Fruit fly (Drosophila melanogaster) whole organism, embryonic: ENCODE data around the gene bmm.

Experiments used
- Adf1 ChIP-seq: fragments of 200-800 bp; sonication (Bioruptor generic); IDR thresholded peaks from 2 replicates; pipeline ENCODE4 v1.3.6; 2022; ENCODE audit warnings: missing biosample characterization, missing genetic modification characterization
- Atf6 ChIP-seq: fragments of 200-800 bp; sonication (Bioruptor generic); IDR thresholded peaks from 2 replicates; pipeline ENCODE4 v1.3.6; 2022; ENCODE audit warnings: missing biosample characterization, missing genetic modification characterization
- BtbVII ChIP-seq: fragments of 200-800 bp; sonication (Bioruptor generic); optimal IDR thresholded peaks from 3 replicates; lab custom pipeline; 2017; ENCODE audit warnings: missing biosample characterization, mild to moderate bottlenecking, missing genetic modification characterization
- CG11456 ChIP-seq: fragments of 200-800 bp; sonication (Bioruptor generic); IDR thresholded peaks from 3 replicates; pipeline ENCODE4 v1.3.6; 2022; ENCODE audit warnings: missing biosample characterization, missing genetic modification characterization
- CG12155 ChIP-seq: fragments of 200-800 bp; sonication (Bioruptor generic); optimal IDR thresholded peaks from 3 replicates; lab custom pipeline; 2016; ENCODE audit warnings: missing biosample characterization, missing genetic modification characterization
- CG12299 ChIP-seq: fragments of 200-800 bp; sonication (Bioruptor generic); optimal IDR thresholded peaks from 2 replicates; lab custom pipeline; 2018; ENCODE audit warnings: missing biosample characterization, mild to moderate bottlenecking, missing genetic modification characterization
- CG12391 ChIP-seq: fragments of 200-800 bp; sonication (Bioruptor generic); optimal IDR thresholded peaks from 3 replicates; lab custom pipeline; 2018; ENCODE audit warnings: missing biosample characterization, mild to moderate bottlenecking, missing genetic modification characterization, moderate library complexity
- CG14441 ChIP-seq: fragments of 200-800 bp; sonication (Bioruptor generic); IDR thresholded peaks from 2 replicates; pipeline ENCODE4 v1.3.6; 2022; ENCODE audit warnings: missing biosample characterization, missing genetic modification characterization
- CG15073 ChIP-seq: fragments of 200-800 bp; sonication (Bioruptor generic); optimal IDR thresholded peaks from 2 replicates; lab custom pipeline; 2016; ENCODE audit warnings: missing biosample characterization, missing genetic modification characterization
- CG15696 ChIP-seq: fragments of 200-800 bp; sonication (Bioruptor generic); optimal IDR thresholded peaks from 2 replicates; lab custom pipeline; 2019; ENCODE audit warnings: missing biosample characterization, mild to moderate bottlenecking, missing genetic modification characterization, moderate library complexity
- CG1602 ChIP-seq: fragments of 200-800 bp; sonication (Bioruptor generic); optimal IDR thresholded peaks from 3 replicates; lab custom pipeline; 2016; ENCODE audit warnings: missing biosample characterization, missing genetic modification characterization
- CG16779 ChIP-seq: fragments of 200-800 bp; sonication (Bioruptor generic); IDR thresholded peaks from 2 replicates; pipeline ENCODE4 v1.3.6; 2022; ENCODE audit warnings: missing biosample characterization, missing genetic modification characterization
- CG3065 ChIP-seq: fragments of 200-800 bp; sonication (Bioruptor generic); optimal IDR thresholded peaks from 2 replicates; lab custom pipeline; 2016; ENCODE audit warnings: missing biosample characterization, missing genetic modification characterization
- CG31224 ChIP-seq: fragments of 200-800 bp; sonication (Bioruptor generic); IDR thresholded peaks from 2 replicates; pipeline ENCODE4 v1.3.6; 2022; ENCODE audit warnings: missing biosample characterization, missing genetic modification characterization
- CG34224 ChIP-seq: fragments of 200-800 bp; sonication (Bioruptor generic); IDR thresholded peaks from 3 replicates; pipeline ENCODE4 v1.3.6; 2022; ENCODE audit warnings: missing biosample characterization, missing genetic modification characterization; ENCODE audit not compliant: partially characterized antibody
- CG5180 ChIP-seq: fragments of 200-800 bp; sonication (Bioruptor generic); optimal IDR thresholded peaks from 3 replicates; lab custom pipeline; 2017; ENCODE audit warnings: missing biosample characterization, missing genetic modification characterization, mild to moderate bottlenecking, moderate library complexity, missing genetic modification reagents
- CG6175 ChIP-seq: fragments of 200-800 bp; sonication (Bioruptor generic); IDR thresholded peaks from 3 replicates; pipeline ENCODE4 v1.3.6; 2022; ENCODE audit warnings: missing biosample characterization, missing genetic modification characterization
- CG6654 ChIP-seq: fragments of 200-800 bp; sonication (Bioruptor generic); optimal IDR thresholded peaks from 2 replicates; lab custom pipeline; 2017; ENCODE audit warnings: missing biosample characterization, mild to moderate bottlenecking, missing genetic modification characterization
- CG6791 ChIP-seq: fragments of 200-800 bp; sonication (Bioruptor generic); IDR thresholded peaks from 3 replicates; pipeline ENCODE4 v1.3.6; 2022; ENCODE audit warnings: missing biosample characterization, missing genetic modification characterization; ENCODE audit not compliant: partially characterized antibody
- CG8281 ChIP-seq: fragments of 200-800 bp; sonication (Bioruptor generic); optimal IDR thresholded peaks from 2 replicates; lab custom pipeline; 2018; ENCODE audit warnings: missing biosample characterization, mild to moderate bottlenecking, missing genetic modification characterization, moderate library complexity
- CG8290 ChIP-seq, 3 experiments: fragments of 200-800 bp; sonication (Bioruptor generic); optimal IDR thresholded peaks; 2 replicates each; lab custom pipeline; 2016 to 2019; ENCODE audit warnings: missing biosample characterization in 3 of 3, missing genetic modification characterization in 3 of 3, mild to moderate bottlenecking in 2 of 3, moderate library complexity in 1 of 3
- CG8388 ChIP-seq: fragments of 200-800 bp; sonication (Bioruptor generic); optimal IDR thresholded peaks from 2 replicates; lab custom pipeline; 2019; ENCODE audit warnings: missing biosample characterization, mild to moderate bottlenecking, missing genetic modification characterization, moderate library complexity
- Dip3 ChIP-seq: fragments of 200-800 bp; sonication (Bioruptor generic); optimal IDR thresholded peaks from 3 replicates; lab custom pipeline; 2016; ENCODE audit warnings: missing biosample characterization, missing genetic modification characterization
- GATAe ChIP-seq: fragments of 200-800 bp; sonication (Bioruptor generic); conservative IDR thresholded peaks from 2 replicates; pipeline ENCODE4 v1.3.6; 2022; ENCODE audit warnings: missing biosample characterization, missing genetic modification characterization
- Hand ChIP-seq: fragments of 200-800 bp; sonication (Bioruptor generic); optimal IDR thresholded peaks from 2 replicates; lab custom pipeline; 2017; ENCODE audit warnings: mild to moderate bottlenecking, missing biosample characterization, missing genetic modification reagents, missing genetic modification characterization
- Kr ChIP-seq: fragments of 200-800 bp; sonication (Bioruptor generic); optimal IDR thresholded peaks from 2 replicates; lab custom pipeline; 2017; ENCODE audit warnings: missing biosample characterization, mild to moderate bottlenecking, missing genetic modification characterization
- Meics ChIP-seq: fragments of 200-800 bp; sonication (Bioruptor generic); optimal IDR thresholded peaks from 2 replicates; lab custom pipeline; 2017; ENCODE audit warnings: missing biosample characterization, mild to moderate bottlenecking, missing genetic modification characterization
- NK7.1 ChIP-seq: fragments of 200-800 bp; sonication (Bioruptor generic); optimal IDR thresholded peaks from 3 replicates; lab custom pipeline; 2016; ENCODE audit warnings: missing biosample characterization, missing genetic modification characterization
- Ptx1 ChIP-seq: fragments of 200-800 bp; sonication (Bioruptor generic); IDR thresholded peaks from 2 replicates; pipeline ENCODE4 v1.3.6; 2022; ENCODE audit warnings: missing biosample characterization, missing genetic modification characterization
- ac ChIP-seq: fragments of 200-800 bp; sonication (Bioruptor generic); optimal IDR thresholded peaks from 3 replicates; lab custom pipeline; 2017; ENCODE audit warnings: missing biosample characterization, mild to moderate bottlenecking, missing genetic modification characterization
- cato ChIP-seq: fragments of 200-800 bp; sonication (Bioruptor generic); optimal IDR thresholded peaks from 2 replicates; lab custom pipeline; 2016; ENCODE audit warnings: missing biosample characterization, missing genetic modification characterization, borderline replicate concordance
- ci ChIP-seq: fragments of 200-800 bp; sonication (Bioruptor generic); IDR thresholded peaks from 3 replicates; pipeline ENCODE4 v1.3.6; 2022; ENCODE audit warnings: missing biosample characterization, missing genetic modification characterization
- croc ChIP-seq: fragments of 200-800 bp; sonication (Bioruptor generic); conservative IDR thresholded peaks from 3 replicates; pipeline ENCODE4 v1.3.6; 2022; ENCODE audit warnings: missing biosample characterization, missing genetic modification characterization
- danr ChIP-seq: fragments of 200-800 bp; sonication (Bioruptor generic); IDR thresholded peaks from 2 replicates; pipeline ENCODE4 v1.3.6; 2022; ENCODE audit warnings: missing biosample characterization, missing genetic modification characterization
- dmrt11E ChIP-seq: fragments of 200-800 bp; sonication (Bioruptor generic); optimal IDR thresholded peaks from 3 replicates; lab custom pipeline; 2018; ENCODE audit warnings: missing biosample characterization, mild to moderate bottlenecking, missing genetic modification characterization, moderate library complexity
- esg ChIP-seq: fragments of 200-800 bp; sonication (Bioruptor generic); conservative IDR thresholded peaks from 2 replicates; pipeline ENCODE4 v1.3.6; 2022; ENCODE audit warnings: missing biosample characterization, missing genetic modification characterization
- gce ChIP-seq: fragments of 200-800 bp; sonication (Bioruptor generic); IDR thresholded peaks from 3 replicates; pipeline ENCODE4 v1.3.6; 2022; ENCODE audit warnings: missing biosample characterization, missing genetic modification characterization
- gcm ChIP-seq: fragments of 200-800 bp; sonication (Bioruptor generic); optimal IDR thresholded peaks from 2 replicates; lab custom pipeline; 2019; ENCODE audit warnings: missing biosample characterization, mild to moderate bottlenecking, missing genetic modification characterization, moderate library complexity
- her ChIP-seq: fragments of 200-800 bp; sonication (Bioruptor generic); optimal IDR thresholded peaks from 2 replicates; lab custom pipeline; 2016; ENCODE audit warnings: missing biosample characterization, missing genetic modification characterization
- lov ChIP-seq, 2 experiments: fragments of 200-800 bp in 1 of 2; fragments of >200 bp in 1 of 2; sonication (Bioruptor generic) in 1 of 2; IDR thresholded peaks in 1 of 2; optimal IDR thresholded peaks in 1 of 2; 2 replicates in 1 of 2; 3 replicates in 1 of 2; pipeline versions ENCODE4 v1.3.6 to Lab custom; 2017 to 2022; ENCODE audit warnings: missing biosample characterization in 1 of 2, missing genetic modification characterization in 1 of 2
- mirr ChIP-seq: fragments of 200-800 bp; sonication (Bioruptor generic); optimal IDR thresholded peaks from 3 replicates; lab custom pipeline; 2018; ENCODE audit warnings: missing biosample characterization, mild to moderate bottlenecking, missing genetic modification characterization
- salm ChIP-seq: fragments of 200-800 bp; sonication (Bioruptor generic); optimal IDR thresholded peaks from 2 replicates; lab custom pipeline; 2018; ENCODE audit warnings: missing biosample characterization, mild to moderate bottlenecking, missing genetic modification characterization
- sc ChIP-seq, 3 experiments: fragments of >200 bp in 2 of 3; fragments of 200-800 bp in 1 of 3; sonication (Bioruptor generic) in 1 of 3; optimal IDR thresholded peaks; 2 replicates in 2 of 3; 3 replicates in 1 of 3; lab custom pipeline; 2017; ENCODE audit warnings: mild to moderate bottlenecking in 1 of 3, missing biosample characterization in 1 of 3, missing genetic modification characterization in 1 of 3, missing genetic modification reagents in 1 of 3
- tin ChIP-seq: fragments of 200-800 bp; sonication (Bioruptor generic); optimal IDR thresholded peaks from 3 replicates; lab custom pipeline; 2016; ENCODE audit warnings: missing biosample characterization, missing genetic modification characterization
- yki ChIP-seq: fragments of >200 bp; optimal IDR thresholded peaks from 3 replicates; lab custom pipeline; 2018
- z ChIP-seq: fragments of 200-800 bp; sonication (Bioruptor generic); IDR thresholded peaks from 3 replicates; pipeline ENCODE4 v1.3.6; 2022; ENCODE audit warnings: missing biosample characterization, missing genetic modification characterization
- zen2 ChIP-seq: fragments of 200-800 bp; sonication (Bioruptor generic); IDR thresholded peaks from 3 replicates; pipeline ENCODE4 v1.3.6; 2022; ENCODE audit warnings: missing biosample characterization, missing genetic modification characterization; ENCODE audit not compliant: partially characterized antibody

Gene bmm

DNA sequence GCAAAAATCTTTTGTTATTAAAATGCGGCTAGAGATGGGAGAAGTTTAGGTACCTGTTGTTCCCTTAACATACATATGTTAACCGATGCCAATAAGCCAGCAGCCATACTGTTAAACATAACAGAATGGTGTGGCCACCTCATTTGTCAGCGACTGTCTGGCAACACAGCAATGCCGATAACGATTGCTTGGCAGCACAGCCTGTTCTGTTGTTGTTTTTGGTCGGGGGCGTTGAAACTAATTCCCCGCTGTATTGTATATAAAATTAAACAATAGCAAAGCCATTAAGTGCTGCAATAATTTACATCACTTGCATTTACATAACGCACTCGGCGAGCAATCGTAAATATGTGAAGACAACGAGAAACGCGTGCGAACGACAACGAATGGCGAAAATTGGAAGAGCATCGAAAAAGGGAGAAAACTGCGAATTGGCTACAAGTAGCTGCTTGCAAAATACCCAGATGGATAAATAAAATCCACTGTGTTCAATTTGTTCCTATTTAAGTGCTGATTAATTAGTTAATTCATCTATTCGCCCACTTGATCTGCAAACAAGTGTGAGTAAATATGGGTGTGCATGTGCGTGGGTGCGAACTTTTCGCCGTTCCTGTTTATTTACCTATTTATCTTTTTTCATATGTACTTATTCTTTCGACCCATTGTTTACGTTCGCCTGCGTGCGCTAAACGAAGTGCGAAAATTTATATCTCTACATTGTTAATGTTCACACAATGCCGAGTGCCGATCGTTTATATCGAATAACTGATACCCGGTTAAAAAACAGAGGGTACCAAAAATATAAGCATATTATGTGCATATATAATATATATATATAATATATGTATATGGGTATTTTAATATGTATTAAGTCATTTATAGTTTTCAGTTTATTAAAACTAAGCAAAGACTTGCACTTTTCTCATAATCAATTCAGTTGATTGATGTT lies 24.1 kb downstream of the bmm start, which contains the start of the genes Tsen34 and Mgat4a (continued):
- TF ChIP-seq CG12299 (tag; lab: Kevin White, UChicago), result no peak
- TF ChIP-seq Adf1 (GFP tag; lab: Robert Waterston, UW), result peak; percentile 48; the same call in 1 of the 2 replicates
- no peak for TF ChIP-seq lov (optimal IDR thresholded peaks at IDR 0.05; lab: Kevin White, UChicago)
- no peak for TF ChIP-seq lov (GFP tag; IDR thresholded peaks at IDR 0.05; lab: Robert Waterston, UW)
- TF ChIP-seq Dip3, result peak; percentile 3
- TF ChIP-seq CG15073 (GFP tag; lab: Kevin White, UChicago), result no peak
- TF ChIP-seq dmrt11E (tag; lab: Kevin White, UChicago), result no peak
- TF ChIP-seq z (GFP tag; lab: Robert Waterston, UW), result no peak
- no peak for TF ChIP-seq CG5180 (GFP tag; lab: Kevin White, UChicago)
- no peak for TF ChIP-seq esg (GFP tag; lab: Robert Waterston, UW)
- TF ChIP-seq Kr (GFP tag; lab: Kevin White, UChicago), result no peak
- no peak for TF ChIP-seq tin (GFP tag; lab: Kevin White, UChicago)
- no peak for TF ChIP-seq CG6175
- no peak for TF ChIP-seq CG8281 (tag; lab: Kevin White, UChicago)
- TF ChIP-seq gce (GFP tag; lab: Robert Waterston, UW), result no peak
- TF ChIP-seq NK7.1 (GFP tag; lab: Kevin White, UChicago), result peak; percentile 44
- peak; percentile 78; the same call in 2 of the 3 replicates for TF ChIP-seq CG11456 (GFP tag; lab: Robert Waterston, UW)
- TF ChIP-seq croc, result no peak
- no peak for TF ChIP-seq Ptx1 (GFP tag; lab: Robert Waterston, UW)
- no peak for TF ChIP-seq gcm (GFP tag; lab: Kevin White, UChicago)
- TF ChIP-seq CG34224 (GFP tag; lab: Robert Waterston, UW), result peak; percentile 46; the same call in 1 of the 3 replicates
- TF ChIP-seq GATAe, result no peak
- TF ChIP-seq CG14441 (GFP tag; lab: Robert Waterston, UW), result peak; percentile 52
- TF ChIP-seq CG12391 (tag; lab: Kevin White, UChicago), result no peak
- TF ChIP-seq yki, result no peak
- TF ChIP-seq CG16779 (GFP tag; lab: Robert Waterston, UW), result peak; percentile 58; the same call in 1 of the 2 replicates
- no peak for TF ChIP-seq ac (GFP tag; lab: Kevin White, UChicago)
- TF ChIP-seq CG6791 (GFP tag; lab: Robert Waterston, UW), result peak; percentile 74
- no peak for TF ChIP-seq her (GFP tag; lab: Kevin White, UChicago)
- TF ChIP-seq salm (tag; lab: Kevin White, UChicago), result no peak
- peak; percentile 67 for TF ChIP-seq mirr
- TF ChIP-seq CG15696, result peak; percentile 30
- no peak; the same call in 2 of the 3 replicates for TF ChIP-seq zen2 (GFP tag; lab: Robert Waterston, UW)
- TF ChIP-seq CG31224, result peak; percentile 51
- peak; percentile 87 for TF ChIP-seq CG8388
- no peak for TF ChIP-seq cato
- TF ChIP-seq CG3065 (GFP tag; lab: Kevin White, UChicago), result no peak
- TF ChIP-seq CG8290 (GFP tag; optimal IDR thresholded peaks at IDR 0.05; lab: Kevin White, UChicago), result no peak
- peak in 1 of 2 experiments; percentile 59 for TF ChIP-seq CG8290 (tag; optimal IDR thresholded peaks at IDR 0.05; lab: Kevin White, UChicago)
- TF ChIP-seq Meics (GFP tag; lab: Kevin White, UChicago), result peak; percentile 68
- TF ChIP-seq Atf6 (GFP tag; lab: Robert Waterston, UW), result peak; percentile 73; the same call in 1 of the 2 replicates
- TF ChIP-seq danr (GFP tag; lab: Robert Waterston, UW), result no peak
- TF ChIP-seq BtbVII (GFP tag; lab: Kevin White, UChicago), result peak; percentile 77
- 0 out of 3 replicates have a peak, but pooled peaks have one; percentile 6 for TF ChIP-seq ci (GFP tag; lab: Robert Waterston, UW)
- no peak for TF ChIP-seq CG6654 (GFP tag; lab: Kevin White, UChicago)
- no peak for TF ChIP-seq Hand (GFP tag; lab: Kevin White, UChicago)
- no peak for TF ChIP-seq sc (optimal IDR thresholded peaks at IDR 0.05; lab: Kevin White, UChicago)
- TF ChIP-seq sc (GFP tag; optimal IDR thresholded peaks at IDR 0.05; lab: Kevin White, UChicago), result no peak
- TF ChIP-seq CG12155 (GFP tag; lab: Kevin White, UChicago), result no peak
- no peak for TF ChIP-seq CG1602 (GFP tag; lab: Kevin White, UChicago)
